Worm (Caenorhabditis elegans): ENCODE data around the gene M01F1.9.

ce11 chrIII:3477375-3477774 is 21.5 kb downstream of the M01F1.9 start:
- no peak for TF ChIP-seq hmbx-1 (tag; optimal IDR thresholded peaks at IDR 0.05)
- TF ChIP-seq ama-1 (optimal IDR thresholded peaks at IDR 0.05): no peak
- no peak for TF ChIP-seq pes-1 (GFP tag; IDR thresholded peaks at IDR 0.05)
